Worm (Caenorhabditis elegans) whole organism, L4/young adult: ENCODE data around the gene F15H10.10.

Experiments
- W03F9.2 ChIP-seq: fragments of 150-350 bp; optimal IDR thresholded peaks from 2 replicates; lab custom pipeline; 2014; ENCODE audit warnings: missing biosample characterization, missing genetic modification characterization
- dao-5 ChIP-seq: sonication (generic microtip); optimal IDR thresholded peaks from 2 replicates; lab custom pipeline; 2016; ENCODE audit warnings: missing genotype, missing genetic modification characterization, moderate library complexity, missing compliant biosample characterization
- him-1 ChIP-seq: sonication (generic microtip); optimal IDR thresholded peaks from 2 replicates; lab custom pipeline; 2016; ENCODE audit warnings: missing genotype, missing genetic modification reagents, missing genetic modification characterization, missing compliant biosample characterization

Gene F15H10.10

DNA sequence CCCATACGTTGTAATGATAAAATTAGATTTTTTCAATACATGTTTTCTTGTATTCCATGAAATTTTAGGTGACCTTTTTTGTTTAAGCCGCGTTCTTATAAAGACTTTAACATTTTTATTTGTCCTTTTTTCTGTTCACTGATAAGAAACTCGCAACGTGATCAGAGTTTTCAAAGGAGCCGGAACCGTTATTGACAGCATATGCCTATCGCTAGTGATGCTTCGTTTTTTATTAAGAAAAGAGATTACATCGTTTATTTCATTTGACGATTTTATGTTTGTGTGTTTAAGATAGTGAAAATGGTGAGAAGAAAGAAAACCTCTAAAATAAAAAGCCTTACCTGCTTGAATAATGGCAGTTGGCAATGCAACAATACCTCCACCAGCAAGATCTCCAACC, 15.8 kb upstream of the F15H10.10 start:
- TF ChIP-seq dao-5 (tag; lab: Kevin White, UChicago), result no peak
- no peak for TF ChIP-seq W03F9.2 (tag; lab: Kevin White, UChicago)
- TF ChIP-seq him-1 (tag; lab: Kevin White, UChicago), result no peak

ce11 chrV:10428608-10429007, 11.8 kb upstream of the F15H10.10 start, which contains the start of gene tag-314:
TSS of gene tag-314 (minus strand) at chrV:10428708.
- TF ChIP-seq him-1 (tag; lab: Kevin White, UChicago) (no peak), dao-5 (tag; lab: Kevin White, UChicago) (no peak), W03F9.2 (tag; lab: Kevin White, UChicago) (no peak)

DNA sequence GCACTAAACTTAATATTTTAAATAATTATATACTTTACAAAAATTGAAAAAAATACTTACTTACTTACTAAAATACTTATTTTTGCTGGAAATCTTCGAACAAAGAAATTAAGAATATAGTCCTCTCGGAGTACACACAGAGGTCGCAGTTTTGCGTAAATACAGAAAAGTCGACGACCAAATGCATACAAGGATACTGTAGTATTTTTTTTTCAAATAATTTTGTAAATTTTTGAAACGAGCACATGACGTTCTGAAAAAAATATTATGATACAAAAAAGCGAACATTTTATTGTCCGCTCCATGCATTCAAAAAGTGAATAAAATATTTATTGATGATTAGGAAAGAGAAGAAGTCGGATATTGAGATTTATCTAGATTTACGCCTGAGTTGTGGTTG, 9.4 kb upstream of the F15H10.10 start, which contains the start of gene apc-10:
Gene apc-10 (minus strand): TSS at position 101 of the 400 bp plus-strand sequence.
- TF ChIP-seq W03F9.2 (tag; lab: Kevin White, UChicago), result peak; percentile 23
- no peak for TF ChIP-seq him-1 (tag; lab: Kevin White, UChicago)
- no peak for TF ChIP-seq dao-5 (tag; lab: Kevin White, UChicago)

DNA sequence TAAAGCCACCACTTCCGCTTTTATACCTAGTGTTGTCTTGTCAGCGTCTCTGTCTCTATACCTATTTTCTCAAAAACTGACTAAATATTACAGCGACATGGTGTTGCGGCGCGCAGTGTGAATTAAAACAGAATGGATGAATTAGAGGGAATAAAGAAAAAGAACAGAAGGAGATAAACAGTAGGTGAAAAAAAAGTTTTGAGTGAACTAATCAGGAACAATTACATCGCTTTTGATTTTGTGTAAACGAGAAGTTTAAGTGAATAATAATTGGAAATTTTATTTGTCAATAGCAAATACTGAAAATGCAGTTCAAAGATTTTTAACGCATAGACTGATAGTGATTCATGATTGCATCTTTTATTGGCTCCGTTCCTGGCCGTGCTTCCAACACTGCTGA, 8.3 kb upstream of the F15H10.10 start, which contains the start of gene col-12:
Gene col-12 (minus strand): TSS at position 101 of the 400 bp plus-strand sequence.
- TF ChIP-seq him-1 (tag; lab: Kevin White, UChicago) (no peak), W03F9.2 (tag; lab: Kevin White, UChicago) (no peak), dao-5 (tag; lab: Kevin White, UChicago) (no peak)

DNA sequence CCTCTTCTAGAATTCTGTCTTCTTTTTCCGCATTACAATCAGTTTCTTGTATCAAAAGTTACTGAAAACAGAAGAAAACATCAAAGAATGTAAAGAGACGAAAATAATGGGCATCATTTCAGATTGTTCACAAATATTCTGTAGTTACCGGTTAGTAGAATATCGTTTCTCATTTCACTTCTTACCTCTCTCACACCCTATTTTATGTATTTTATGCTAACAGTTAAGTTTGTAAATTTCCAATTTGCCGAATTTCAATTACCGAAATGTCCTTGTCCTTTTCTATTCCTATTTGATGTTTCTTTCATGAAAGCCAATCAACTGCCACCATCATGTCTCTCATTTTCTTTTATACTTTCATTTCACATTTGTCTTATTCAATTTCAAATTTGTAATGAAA, 6.7 kb upstream of the F15H10.10 start:
- no peak for TF ChIP-seq W03F9.2 (tag; lab: Kevin White, UChicago)

DNA sequence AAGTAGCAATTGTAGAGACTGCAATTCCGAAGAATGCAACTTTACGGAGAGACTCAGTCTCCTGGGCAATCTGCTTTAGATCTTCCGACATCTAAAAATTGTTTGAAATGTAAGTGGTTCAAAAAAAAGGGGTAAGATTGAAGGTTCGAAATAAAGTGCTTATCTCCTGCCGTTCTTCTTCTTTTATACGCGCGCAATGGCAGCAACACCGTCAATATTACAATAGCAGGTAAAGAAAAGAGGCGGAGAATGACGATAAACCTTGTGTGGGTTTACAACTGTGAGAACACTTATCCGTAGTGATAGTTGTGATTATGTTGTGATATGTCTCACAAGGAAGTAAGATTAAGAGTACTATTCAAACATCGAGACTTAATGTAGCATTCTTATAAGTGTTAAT, 5.0 kb upstream of the F15H10.10 start, which contains the start of gene col-13:
Gene col-13 (minus strand): TSS at position 101 of the 400 bp plus-strand sequence.
- no peak for TF ChIP-seq him-1 (tag; lab: Kevin White, UChicago)

- TF ChIP-seq W03F9.2 (tag; lab: Kevin White, UChicago) (no peak), dao-5 (tag; lab: Kevin White, UChicago) (no peak), him-1 (tag; lab: Kevin White, UChicago) (no peak)
Measured at ce11 chrV:10418961-10419360, 2.1 kb upstream of the F15H10.10 start, which contains the start of gene F15H10.5. TSS of gene F15H10.5 (minus strand) at chrV:10419061.

DNA sequence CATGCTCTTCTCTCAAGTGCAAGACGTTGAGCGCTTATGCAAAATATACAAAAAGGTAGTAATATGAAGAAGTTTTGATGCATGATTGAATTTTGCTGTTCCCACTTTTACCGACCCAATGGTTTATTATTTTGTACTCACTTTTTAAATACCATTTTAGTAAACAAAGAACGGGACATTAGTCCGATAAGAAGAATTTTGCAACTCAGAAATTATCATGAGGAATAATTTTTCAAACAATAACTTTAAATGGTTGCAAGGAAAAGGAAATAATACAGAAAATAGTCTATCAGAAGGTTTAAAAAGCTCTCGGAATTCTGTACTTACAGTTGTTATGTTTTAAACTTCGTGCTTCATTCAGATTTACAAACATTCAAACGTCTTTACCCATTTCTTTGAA, 2.2 kb downstream of the F15H10.10 start, which contains the start of gene F15H10.9:
Gene F15H10.9 (minus strand): TSS at position 101 of the 400 bp plus-strand sequence.
- no peak for TF ChIP-seq W03F9.2 (tag; lab: Kevin White, UChicago)

DNA sequence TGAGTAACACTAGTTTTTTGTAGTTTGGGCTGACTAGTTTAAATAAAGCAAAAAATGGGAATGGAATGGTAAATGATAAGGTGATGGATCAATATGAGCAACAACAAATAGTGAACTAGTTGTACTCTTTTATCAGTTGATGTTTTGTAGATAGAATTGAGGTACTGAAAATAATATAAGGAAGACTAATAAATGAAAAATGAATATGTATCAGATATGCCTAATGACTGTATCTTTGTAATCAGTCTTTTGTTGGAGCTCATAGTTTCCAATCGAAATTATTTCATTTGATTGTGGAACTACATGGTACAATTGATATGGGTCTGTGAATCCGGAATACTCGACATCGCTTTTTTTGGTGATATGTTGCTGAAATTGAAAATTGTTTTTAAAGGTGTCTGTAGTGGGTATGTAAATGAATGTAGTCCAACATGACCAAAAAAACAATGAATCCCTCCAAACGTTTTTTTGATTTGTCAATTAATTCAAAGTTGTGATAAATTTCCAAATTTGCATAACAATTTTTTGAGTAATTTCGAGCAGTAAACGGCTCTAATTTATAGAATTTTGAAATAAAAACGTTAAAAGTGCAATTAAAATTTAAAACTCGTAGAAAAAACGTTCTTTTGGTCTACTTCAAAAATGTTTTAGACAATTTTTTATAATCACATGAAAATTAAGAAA, 6.7 kb downstream of the F15H10.10 start, which contains the start of gene F15H10.12:
Gene F15H10.12 (minus strand): TSS at position 51 of the 684 bp plus-strand sequence.
- TF ChIP-seq dao-5 (tag; lab: Kevin White, UChicago) (no peak), him-1 (tag; lab: Kevin White, UChicago) (no peak), W03F9.2 (tag; lab: Kevin White, UChicago) (no peak)

ce11 chrV:10406313-10406712, 10.5 kb downstream of the F15H10.10 start, which contains the start of gene F15H10.7:
TSS of gene F15H10.7 (minus strand) at chrV:10406413.
- TF ChIP-seq W03F9.2 (tag; lab: Kevin White, UChicago) (no peak), him-1 (tag; lab: Kevin White, UChicago) (no peak)

- TF ChIP-seq him-1 (tag; lab: Kevin White, UChicago) (no peak), dao-5 (tag; lab: Kevin White, UChicago) (no peak), W03F9.2 (tag; lab: Kevin White, UChicago) (no peak)
Measured at ce11 chrV:10404701-10405100, 12.1 kb downstream of the F15H10.10 start.

DNA sequence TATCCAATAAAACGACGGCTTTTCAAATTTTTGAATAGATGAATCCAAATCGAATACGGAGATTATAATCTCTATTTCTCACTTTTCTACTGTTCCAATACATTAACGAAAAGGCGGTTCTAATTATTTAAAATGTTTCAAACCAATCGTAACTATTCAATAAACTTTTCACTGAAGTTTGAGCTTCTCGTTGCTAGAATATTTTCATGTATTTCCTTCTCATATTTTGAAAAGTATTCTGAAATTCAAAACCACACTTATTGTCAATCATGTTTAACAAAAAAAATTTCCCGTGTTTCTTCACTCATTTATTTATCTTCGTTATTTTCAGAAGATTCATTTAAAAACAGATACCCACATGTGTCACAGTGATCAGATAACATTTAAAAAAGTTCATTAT, 14.0 kb downstream of the F15H10.10 start, which contains the start of gene F15H10.8:
Gene F15H10.8 (minus strand): TSS at position 101 of the 400 bp plus-strand sequence.
- no peak for TF ChIP-seq him-1 (tag; lab: Kevin White, UChicago)
- no peak for TF ChIP-seq dao-5 (tag; lab: Kevin White, UChicago)
- TF ChIP-seq W03F9.2 (tag; lab: Kevin White, UChicago), result no peak

DNA sequence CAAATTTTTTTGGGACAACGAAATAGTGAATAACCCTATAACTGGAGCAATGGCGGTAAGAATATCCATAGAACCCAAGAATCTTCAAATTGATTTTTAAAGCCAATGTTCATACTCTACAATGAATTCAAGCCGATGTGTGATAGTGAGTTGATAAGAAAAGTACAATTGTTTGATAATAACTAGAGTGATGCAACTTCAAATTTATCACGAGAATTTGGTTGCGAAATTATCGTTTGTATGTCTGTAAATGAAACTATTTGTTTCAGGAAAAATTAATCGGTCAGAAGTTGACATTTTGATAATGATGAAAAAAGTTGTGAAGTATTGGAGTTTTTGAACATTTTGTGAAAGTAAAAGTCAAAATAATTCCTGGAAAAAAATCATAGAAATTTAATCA, 17.5 kb downstream of the F15H10.10 start:
- TF ChIP-seq W03F9.2 (tag; lab: Kevin White, UChicago), result no peak
- TF ChIP-seq dao-5 (tag; lab: Kevin White, UChicago), result no peak
- TF ChIP-seq him-1 (tag; lab: Kevin White, UChicago), result no peak

ce11 chrV:10398431-10398830, 18.4 kb downstream of the F15H10.10 start, which contains the start of gene ugt-2:
TSS of gene ugt-2 (plus strand) at chrV:10398801.
- TF ChIP-seq dao-5 (tag; lab: Kevin White, UChicago) (no peak), him-1 (tag; lab: Kevin White, UChicago) (no peak), W03F9.2 (tag; lab: Kevin White, UChicago) (no peak)
